Fruit fly (Drosophila melanogaster) whole organism, embryonic: ENCODE results near the gene CCAP.
A peak's percentile ranks its signal among the peaks of the same experiment; 100 is the strongest.

Source experiments
- Atf6 ChIP-seq: fragments of 200-800 bp; sonication (Bioruptor generic); IDR thresholded peaks from 2 replicates; pipeline ENCODE4 v1.3.6; 2022; ENCODE audit warnings: missing biosample characterization, missing genetic modification characterization
- Bteb2 ChIP-seq: fragments of 200-800 bp; sonication (Bioruptor generic); optimal IDR thresholded peaks from 2 replicates; lab custom pipeline; 2016; ENCODE audit warnings: missing biosample characterization, missing genetic modification characterization
- CG1024 ChIP-seq: fragments of 200-800 bp; sonication (Bioruptor generic); IDR thresholded peaks from 2 replicates; pipeline ENCODE4 v1.3.6; 2022; ENCODE audit warnings: missing biosample characterization, missing genetic modification characterization
- CG10267 ChIP-seq: fragments of 200-800 bp; sonication (Bioruptor generic); optimal IDR thresholded peaks from 2 replicates; lab custom pipeline; 2018; ENCODE audit warnings: missing biosample characterization, mild to moderate bottlenecking, missing genetic modification characterization, moderate library complexity
- CG11085 ChIP-seq: fragments of 200-800 bp; sonication (Bioruptor generic); IDR thresholded peaks from 2 replicates; pipeline ENCODE4 v1.3.6; 2022; ENCODE audit warnings: missing biosample characterization, missing genetic modification characterization
- CG12236 ChIP-seq: fragments of 200-800 bp; sonication (Bioruptor generic); optimal IDR thresholded peaks from 2 replicates; lab custom pipeline; 2016; ENCODE audit warnings: missing biosample characterization, missing genetic modification characterization
- CG13424 ChIP-seq: fragments of 200-800 bp; sonication (Bioruptor generic); optimal IDR thresholded peaks from 2 replicates; lab custom pipeline; 2019; ENCODE audit warnings: missing biosample characterization, mild to moderate bottlenecking, missing genetic modification characterization, moderate library complexity
- CG14014 ChIP-seq: fragments of 200-800 bp; sonication (Bioruptor generic); IDR thresholded peaks from 2 replicates; pipeline ENCODE4 v1.3.6; 2022; ENCODE audit warnings: missing biosample characterization, missing genetic modification characterization
- CG1529 ChIP-seq: fragments of 200-800 bp; sonication (Bioruptor generic); optimal IDR thresholded peaks from 3 replicates; lab custom pipeline; 2018; ENCODE audit warnings: missing biosample characterization, missing genetic modification characterization
- CG17612 ChIP-seq: fragments of 200-800 bp; sonication (Bioruptor generic); IDR thresholded peaks from 2 replicates; pipeline ENCODE4 v1.3.6; 2022; ENCODE audit warnings: missing biosample characterization, missing genetic modification characterization
- CG1792 ChIP-seq: fragments of 200-800 bp; sonication (Bioruptor generic); optimal IDR thresholded peaks from 2 replicates; lab custom pipeline; 2016; ENCODE audit warnings: missing biosample characterization, missing genetic modification characterization
- CG1832 ChIP-seq: fragments of 200-800 bp; sonication (Bioruptor generic); optimal IDR thresholded peaks from 2 replicates; lab custom pipeline; 2017; ENCODE audit warnings: missing biosample characterization, mild to moderate bottlenecking, missing genetic modification characterization, inconsistent platforms
- CG18619 ChIP-seq: fragments of 200-800 bp; sonication (Bioruptor generic); optimal IDR thresholded peaks from 3 replicates; lab custom pipeline; 2017; ENCODE audit warnings: missing biosample characterization, mild to moderate bottlenecking, missing genetic modification characterization
- CG31224 ChIP-seq: fragments of 200-800 bp; sonication (Bioruptor generic); IDR thresholded peaks from 2 replicates; pipeline ENCODE4 v1.3.6; 2022; ENCODE audit warnings: missing biosample characterization, missing genetic modification characterization
- CG33213 ChIP-seq: fragments of 200-800 bp; sonication (Bioruptor generic); optimal IDR thresholded peaks from 3 replicates; lab custom pipeline; 2016; ENCODE audit warnings: missing biosample characterization, missing genetic modification characterization
- CG4730 ChIP-seq: fragments of 200-800 bp; sonication (Bioruptor generic); IDR thresholded peaks from 2 replicates; pipeline ENCODE4 v1.3.6; 2022; ENCODE audit warnings: missing biosample characterization, missing genetic modification characterization
- CG5180 ChIP-seq: fragments of 200-800 bp; sonication (Bioruptor generic); optimal IDR thresholded peaks from 3 replicates; lab custom pipeline; 2017; ENCODE audit warnings: missing biosample characterization, missing genetic modification characterization, mild to moderate bottlenecking, moderate library complexity, missing genetic modification reagents
- CG7745 ChIP-seq: fragments of 200-800 bp; sonication (Bioruptor generic); optimal IDR thresholded peaks from 2 replicates; lab custom pipeline; 2018; ENCODE audit warnings: missing biosample characterization, mild to moderate bottlenecking, missing genetic modification characterization, moderate library complexity
- CG7928 ChIP-seq: fragments of 200-800 bp; sonication (Bioruptor generic); optimal IDR thresholded peaks from 2 replicates; lab custom pipeline; 2017; ENCODE audit warnings: missing biosample characterization, mild to moderate bottlenecking, missing genetic modification characterization
- CG8388 ChIP-seq: fragments of 200-800 bp; sonication (Bioruptor generic); optimal IDR thresholded peaks from 2 replicates; lab custom pipeline; 2019; ENCODE audit warnings: missing biosample characterization, mild to moderate bottlenecking, missing genetic modification characterization, moderate library complexity
- CrebB ChIP-seq: fragments of 200-800 bp; sonication (Bioruptor generic); optimal IDR thresholded peaks from 3 replicates; lab custom pipeline; 2018; ENCODE audit warnings: missing biosample characterization, mild to moderate bottlenecking, missing genetic modification characterization
- Deaf1 ChIP-seq: fragments of 200-800 bp; optimal IDR thresholded peaks from 3 replicates; lab custom pipeline; 2019; ENCODE audit warnings: missing biosample characterization, mild to moderate bottlenecking, missing genetic modification characterization, moderate library complexity
- E2f2 ChIP-seq: fragments of 200-800 bp; sonication (Bioruptor generic); IDR thresholded peaks from 2 replicates; pipeline ENCODE4 v1.3.6; 2022; ENCODE audit warnings: missing biosample characterization, missing genetic modification characterization
- Fer2 ChIP-seq: fragments of 200-800 bp; sonication (Bioruptor generic); optimal IDR thresholded peaks from 2 replicates; lab custom pipeline; 2018; ENCODE audit warnings: missing biosample characterization, mild to moderate bottlenecking, missing genetic modification characterization, moderate library complexity
- Fer3 ChIP-seq: fragments of 200-800 bp; sonication (Bioruptor generic); optimal IDR thresholded peaks from 2 replicates; lab custom pipeline; 2018; ENCODE audit warnings: missing biosample characterization, mild to moderate bottlenecking, missing genetic modification characterization, moderate library complexity
- HHEX ChIP-seq: fragments of 200-800 bp; sonication (Bioruptor generic); optimal IDR thresholded peaks from 3 replicates; lab custom pipeline; 2017; ENCODE audit warnings: missing biosample characterization, mild to moderate bottlenecking, missing genetic modification characterization, missing genetic modification reagents
- HmgD ChIP-seq: fragments of 200-800 bp; sonication (Bioruptor generic); optimal IDR thresholded peaks from 3 replicates; lab custom pipeline; 2016; ENCODE audit warnings: missing biosample characterization, missing genetic modification characterization
- Mad ChIP-seq: fragments of 200-800 bp; sonication (Bioruptor generic); optimal IDR thresholded peaks from 2 replicates; lab custom pipeline; 2016; ENCODE audit warnings: missing biosample characterization, missing genetic modification characterization
- PHDP ChIP-seq: fragments of 200-800 bp; sonication (Bioruptor generic); optimal IDR thresholded peaks from 3 replicates; lab custom pipeline; 2018; ENCODE audit warnings: missing biosample characterization, mild to moderate bottlenecking, missing genetic modification characterization, moderate library complexity
- Sry-δ ChIP-seq: fragments of 200-800 bp; sonication (Bioruptor generic); optimal IDR thresholded peaks from 2 replicates; lab custom pipeline; 2016; ENCODE audit warnings: missing biosample characterization, missing genetic modification characterization
- Taf1 ChIP-seq: fragments of 200-800 bp; sonication (Bioruptor generic); IDR thresholded peaks from 2 replicates; pipeline ENCODE4 v1.3.6; 2022; ENCODE audit warnings: missing biosample characterization, missing genetic modification characterization
- ase ChIP-seq: fragments of 200-800 bp; sonication (Bioruptor generic); IDR thresholded peaks from 3 replicates; pipeline ENCODE4 v1.3.6; 2022; ENCODE audit warnings: missing biosample characterization, missing genetic modification characterization
- bowl ChIP-seq: fragments of 200-800 bp; sonication (Bioruptor generic); IDR thresholded peaks from 2 replicates; pipeline ENCODE4 v1.3.6; 2022; ENCODE audit warnings: missing biosample characterization, missing genetic modification characterization
- ci ChIP-seq: fragments of 200-800 bp; sonication (Bioruptor generic); IDR thresholded peaks from 3 replicates; pipeline ENCODE4 v1.3.6; 2022; ENCODE audit warnings: missing biosample characterization, missing genetic modification characterization
- dan ChIP-seq: fragments of 200-800 bp; sonication (Bioruptor generic); IDR thresholded peaks from 2 replicates; pipeline ENCODE4 v1.3.6; 2022; ENCODE audit warnings: missing biosample characterization, missing genetic modification characterization
- disco-r ChIP-seq: fragments of 200-800 bp; sonication (Bioruptor generic); optimal IDR thresholded peaks from 2 replicates; lab custom pipeline; 2016; ENCODE audit warnings: missing biosample characterization, missing genetic modification characterization
- en ChIP-seq: fragments of 200-800 bp; sonication (Bioruptor generic); optimal IDR thresholded peaks from 2 replicates; lab custom pipeline; 2016; ENCODE audit warnings: missing biosample characterization, missing genetic modification characterization
- fd64A ChIP-seq: fragments of 200-800 bp; sonication (Bioruptor generic); optimal IDR thresholded peaks from 3 replicates; lab custom pipeline; 2018; ENCODE audit warnings: missing biosample characterization, mild to moderate bottlenecking, missing genetic modification characterization
- gem ChIP-seq: fragments of 200-800 bp; sonication (Bioruptor generic); optimal IDR thresholded peaks from 2 replicates; lab custom pipeline; 2019; ENCODE audit warnings: missing biosample characterization, mild to moderate bottlenecking, missing genetic modification characterization, moderate library complexity
- kay ChIP-seq: fragments of 200-800 bp; sonication (Bioruptor generic); optimal IDR thresholded peaks from 2 replicates; lab custom pipeline; 2016; ENCODE audit warnings: missing biosample characterization, missing genetic modification characterization
- lab ChIP-seq: fragments of 200-800 bp; sonication (Bioruptor generic); optimal IDR thresholded peaks from 3 replicates; lab custom pipeline; 2017; ENCODE audit warnings: missing biosample characterization, missing genetic modification characterization, mild to moderate bottlenecking, moderate library complexity, missing genetic modification reagents
- p53 ChIP-seq: fragments of 200-800 bp; sonication (Bioruptor generic); optimal IDR thresholded peaks from 2 replicates; lab custom pipeline; 2016; ENCODE audit warnings: missing biosample characterization, missing genetic modification characterization
- ranshi ChIP-seq: fragments of 200-800 bp; sonication (Bioruptor generic); IDR thresholded peaks from 2 replicates; pipeline ENCODE4 v1.3.6; 2022; ENCODE audit warnings: missing biosample characterization, missing genetic modification characterization
- sd ChIP-seq: fragments of 200-800 bp; sonication (Bioruptor generic); optimal IDR thresholded peaks from 3 replicates; lab custom pipeline; 2018; ENCODE audit warnings: missing biosample characterization, mild to moderate bottlenecking, missing genetic modification characterization, moderate library complexity
- sim ChIP-seq: fragments of 200-800 bp; sonication (Bioruptor generic); IDR thresholded peaks from 2 replicates; pipeline ENCODE4 v1.3.6; 2022; ENCODE audit warnings: missing biosample characterization, missing genetic modification characterization
- tap ChIP-seq: fragments of 200-800 bp; optimal IDR thresholded peaks from 3 replicates; lab custom pipeline; 2019; ENCODE audit warnings: missing biosample characterization, mild to moderate bottlenecking, missing genetic modification characterization, moderate library complexity
- twi ChIP-seq: fragments of 200-800 bp; optimal IDR thresholded peaks from 2 replicates; lab custom pipeline; 2019; ENCODE audit warnings: missing biosample characterization, mild to moderate bottlenecking, missing genetic modification characterization, moderate library complexity
- unpg ChIP-seq: fragments of 200-800 bp; sonication (Bioruptor generic); optimal IDR thresholded peaks from 3 replicates; lab custom pipeline; 2018; ENCODE audit warnings: missing biosample characterization, mild to moderate bottlenecking, missing genetic modification characterization, moderate library complexity
- zen ChIP-seq: fragments of 200-800 bp; sonication (Bioruptor generic); optimal IDR thresholded peaks from 3 replicates; lab custom pipeline; 2018; ENCODE audit warnings: missing biosample characterization, mild to moderate bottlenecking, missing genetic modification characterization, moderate library complexity

CCAP gene

DNA sequence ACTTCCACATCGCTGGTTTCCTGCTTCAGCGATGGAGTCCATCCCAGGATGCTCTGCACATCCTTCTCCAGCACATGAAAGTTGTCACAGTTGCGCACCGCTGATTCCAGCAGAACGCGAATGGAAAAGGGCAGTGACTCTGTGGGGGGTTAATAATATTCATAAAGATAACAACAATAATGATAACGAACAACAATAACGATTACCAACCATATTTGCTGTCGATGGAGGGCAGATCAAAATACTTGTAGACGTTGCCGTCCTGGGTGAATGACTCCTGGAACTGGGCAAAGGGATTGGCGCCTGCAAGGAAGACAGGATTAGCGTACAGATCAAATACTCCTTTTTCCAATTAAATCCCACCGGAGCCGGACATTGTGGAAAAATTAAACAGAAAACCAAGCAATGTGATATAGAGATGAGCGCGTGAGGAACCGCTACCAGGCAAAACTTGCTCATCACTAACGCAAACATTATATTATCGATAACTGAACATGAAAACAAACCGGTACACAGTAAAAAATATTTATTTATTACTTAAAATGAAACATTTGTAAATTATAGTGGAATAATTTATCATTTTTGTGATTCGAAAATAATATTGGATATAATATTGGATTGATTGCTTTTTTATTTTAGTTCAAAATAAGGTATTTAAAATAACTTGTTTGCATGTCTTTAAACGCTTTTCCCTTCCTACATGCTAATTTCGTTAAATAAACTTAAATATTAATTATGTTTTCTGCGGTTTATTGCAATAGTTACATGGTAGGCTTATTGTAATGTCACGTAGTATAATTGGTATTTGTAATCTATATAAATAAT is 22.5 kb upstream of the CCAP start, which contains the start of gene Irp-1A (continued):
- TF ChIP-seq disco-r (GFP tag; lab: Kevin White, UChicago) (no peak), Bteb2 (GFP tag; lab: Kevin White, UChicago) (no peak), CG7745 (tag; lab: Kevin White, UChicago) (no peak), Atf6 (peak; percentile 83), CG10267 (tag; lab: Kevin White, UChicago) (peak; percentile 81), CG33213 (GFP tag; lab: Kevin White, UChicago) (peak; percentile 13), Mad (GFP tag; lab: Kevin White, UChicago) (no peak), HHEX (GFP tag; lab: Kevin White, UChicago) (peak; percentile 60), HmgD (no peak), unpg (GFP tag; lab: Kevin White, UChicago) (peak; percentile 85), CG31224 (peak; percentile 53; the same call in 1 of the 2 replicates), CG7928 (GFP tag; lab: Kevin White, UChicago) (peak; percentile 12), CG18619 (GFP tag; lab: Kevin White, UChicago) (peak; percentile 47), twi (peak; percentile 44), PHDP (tag; lab: Kevin White, UChicago) (peak; percentile 90), CG1529 (peak; percentile 9), CG1832 (GFP tag; lab: Kevin White, UChicago) (no peak), zen (tag; lab: Kevin White, UChicago) (peak; percentile 57), p53 (GFP tag; lab: Kevin White, UChicago) (no peak), gem (tag; lab: Kevin White, UChicago) (peak; percentile 90), Fer2 (tag; lab: Kevin White, UChicago) (peak; percentile 37), kay (GFP tag; lab: Kevin White, UChicago) (peak; percentile 64), CG13424 (tag; lab: Kevin White, UChicago) (peak; percentile 81), CG11085 (GFP tag; lab: Robert Waterston, UW) (peak; percentile 62), sim (peak; percentile 8; the same call in 1 of the 2 replicates), CG1024 (peak; percentile 38; the same call in 1 of the 2 replicates), ranshi (GFP tag; lab: Robert Waterston, UW) (peak; percentile 75), CG1792 (GFP tag; lab: Kevin White, UChicago) (peak; percentile 18), tap (tag; lab: Kevin White, UChicago) (peak; percentile 77), ci (GFP tag; lab: Robert Waterston, UW) (peak; percentile 82), CrebB (peak; percentile 54), Taf1 (GFP tag; lab: Robert Waterston, UW) (0 out of 2 replicates have a peak, but pooled peaks have one; percentile 26), bowl (GFP tag; lab: Robert Waterston, UW) (0 out of 2 replicates have a peak, but pooled peaks have one; percentile 23), sd (tag; lab: Kevin White, UChicago) (peak; percentile 51), Deaf1 (tag; lab: Kevin White, UChicago) (peak; percentile 57), Fer3 (tag; lab: Kevin White, UChicago) (peak; percentile 79), lab (GFP tag; lab: Kevin White, UChicago) (peak; percentile 85), CG12236 (GFP tag; lab: Kevin White, UChicago) (no peak), fd64A (no peak), en (no peak), Sry-δ (GFP tag; lab: Kevin White, UChicago) (peak; percentile 91), CG4730 (peak; percentile 70), CG17612 (GFP tag; lab: Robert Waterston, UW) (0 out of 2 replicates have a peak, but pooled peaks have one; percentile 22), CG5180 (peak; percentile 33), CG8388 (GFP tag; lab: Kevin White, UChicago) (peak; percentile 76), CG14014 (GFP tag; lab: Robert Waterston, UW) (peak; percentile 81), dan (GFP tag; lab: Robert Waterston, UW) (no peak), E2f2 (GFP tag; lab: Robert Waterston, UW) (peak; percentile 60), ase (GFP tag; lab: Robert Waterston, UW) (peak; percentile 59; the same call in 2 of the 3 replicates)
